Fruit fly (Drosophila melanogaster): ENCODE results near the gene CG10376.

DNA sequence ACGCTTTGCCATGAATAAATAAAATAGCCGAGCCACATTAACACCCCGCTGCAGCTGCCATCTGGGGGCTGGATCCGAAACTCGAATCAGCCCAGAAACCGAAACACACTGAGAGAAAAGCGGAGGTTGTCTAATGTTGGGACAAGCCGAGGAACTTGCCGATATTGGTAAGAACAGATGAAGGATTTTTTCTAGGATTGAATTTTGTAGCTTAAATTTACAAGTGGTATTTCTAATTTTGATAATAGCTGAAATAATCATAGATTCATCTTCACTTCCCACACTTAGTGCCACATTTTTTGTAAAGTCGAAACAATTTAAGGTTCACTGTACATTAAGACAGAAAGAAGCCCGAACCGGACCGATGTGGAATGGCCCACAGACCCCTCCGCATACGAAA lies 49.1 kb upstream of the CG10376 start:
- TF ChIP-seq kay (GFP tag; ENCODE audit: borderline replicate concordance) (no peak), CG12768 (GFP tag; optimal IDR thresholded peaks at IDR 0.05) (no peak), ovo (GFP tag; optimal IDR thresholded peaks at IDR 0.05) (no peak), Clk (GFP tag; optimal IDR thresholded peaks at IDR 0.05) (no peak), cic (GFP tag; optimal IDR thresholded peaks at IDR 0.05) (no peak), tj (GFP tag; optimal IDR thresholded peaks at IDR 0.05) (no peak), Hr96 (GFP tag; optimal IDR thresholded peaks at IDR 0.05) (no peak), CG5204 (GFP tag; optimal IDR thresholded peaks at IDR 0.05) (no peak), CG1620 (GFP tag; optimal IDR thresholded peaks at IDR 0.05) (no peak), cnc (optimal IDR thresholded peaks at IDR 0.05) (no peak)

Data from whole organism, adult.